Worm (Caenorhabditis elegans) whole organism, mixed stage, embryonic: ENCODE results near the gene H05C05.1.

Experiments
- M03D4.4 ChIP-seq: sonication (generic microtip); optimal IDR thresholded peaks from 2 replicates; lab custom pipeline; 2017; ENCODE audit warnings: mild to moderate bottlenecking, missing genetic modification characterization, missing compliant biosample characterization
- bed-3 ChIP-seq: fragments of 200-800 bp; sonication (Bioruptor generic); optimal IDR thresholded peaks from 3 replicates; lab custom pipeline; 2018; ENCODE audit warnings: mild to moderate bottlenecking, missing genetic modification characterization, moderate library complexity, missing compliant biosample characterization
- blmp-1 ChIP-seq: fragments of 150-350 bp; optimal IDR thresholded peaks from 2 replicates; lab custom pipeline; 2014; ENCODE audit warnings: missing biosample characterization, missing genetic modification characterization
- ceh-39 ChIP-seq: fragments of 150-350 bp; optimal IDR thresholded peaks from 2 replicates; lab custom pipeline; 2014; ENCODE audit warnings: missing biosample characterization, missing genetic modification characterization
- ceh-43 ChIP-seq: fragments of 200-800 bp; sonication (Bioruptor generic); optimal IDR thresholded peaks from 2 replicates; lab custom pipeline; 2018; ENCODE audit warnings: mild to moderate bottlenecking, missing genetic modification characterization, moderate library complexity, missing compliant biosample characterization
- ces-1 ChIP-seq: fragments of 150-350 bp; optimal IDR thresholded peaks from 2 replicates; lab custom pipeline; 2014; ENCODE audit warnings: missing biosample characterization, missing genetic modification reagents, missing genetic modification characterization
- cnd-1 ChIP-seq: fragments of 200-800 bp; sonication (Bioruptor generic); optimal IDR thresholded peaks from 2 replicates; lab custom pipeline; 2018; ENCODE audit warnings: mild to moderate bottlenecking, missing genetic modification characterization, missing compliant biosample characterization
- drap-1 ChIP-seq: fragments of 200-800 bp; sonication (Bioruptor generic); optimal IDR thresholded peaks from 3 replicates; lab custom pipeline; 2018; ENCODE audit warnings: mild to moderate bottlenecking, missing genetic modification characterization, missing compliant biosample characterization
- elt-1 ChIP-seq: sonication (generic microtip); optimal IDR thresholded peaks from 2 replicates; lab custom pipeline; 2017; ENCODE audit warnings: missing genetic modification characterization, mild to moderate bottlenecking, missing compliant biosample characterization, antibody characterized with exemption, moderate library complexity, borderline replicate concordance; ENCODE audit not compliant: insufficient read depth
- elt-3 ChIP-seq: fragments of 150-350 bp; optimal IDR thresholded peaks from 2 replicates; lab custom pipeline; 2014; ENCODE audit warnings: missing biosample characterization, missing genetic modification characterization
- flh-1 ChIP-seq: fragments of 200-800 bp; sonication (Bioruptor generic); optimal IDR thresholded peaks from 2 replicates; lab custom pipeline; 2018; ENCODE audit warnings: mild to moderate bottlenecking, missing genetic modification characterization, moderate library complexity, missing compliant biosample characterization
- ham-2 ChIP-seq: fragments of 200-800 bp; sonication (Bioruptor generic); optimal IDR thresholded peaks from 2 replicates; lab custom pipeline; 2018; ENCODE audit warnings: mild to moderate bottlenecking, missing genetic modification characterization, missing compliant biosample characterization
- hlh-1 ChIP-seq: fragments of 150-350 bp; optimal IDR thresholded peaks from 2 replicates; lab custom pipeline; 2014; ENCODE audit warnings: missing biosample characterization, missing genetic modification reagents, missing genetic modification characterization
- lin-13 ChIP-seq: fragments of 150-350 bp; optimal IDR thresholded peaks from 2 replicates; lab custom pipeline; 2014; ENCODE audit warnings: missing biosample characterization, missing genetic modification characterization
- lin-32 ChIP-seq: fragments of 200-800 bp; sonication (Bioruptor generic); optimal IDR thresholded peaks from 2 replicates; lab custom pipeline; 2018; ENCODE audit warnings: mild to moderate bottlenecking, missing genetic modification characterization, missing compliant biosample characterization
- lsy-2 ChIP-seq: fragments of 150-350 bp; optimal IDR thresholded peaks from 2 replicates; lab custom pipeline; 2014; ENCODE audit warnings: missing biosample characterization, missing genetic modification characterization
- mab-5 ChIP-seq: fragments of 150-350 bp; optimal IDR thresholded peaks from 2 replicates; lab custom pipeline; 2014; ENCODE audit warnings: missing biosample characterization, missing genetic modification characterization
- mep-1 ChIP-seq: fragments of 150-350 bp; optimal IDR thresholded peaks from 2 replicates; lab custom pipeline; 2017; ENCODE audit warnings: missing biosample characterization, missing genetic modification reagents, missing genetic modification characterization, inconsistent platforms
- mls-2 ChIP-seq: sonication (generic microtip); optimal IDR thresholded peaks from 2 replicates; lab custom pipeline; 2016; ENCODE audit warnings: mild to moderate bottlenecking, missing genetic modification characterization, moderate library complexity, missing compliant biosample characterization
- nhr-12 ChIP-seq: fragments of 150-350 bp; optimal IDR thresholded peaks from 2 replicates; lab custom pipeline; 2014; ENCODE audit warnings: missing biosample characterization, missing genetic modification characterization
- nhr-2 ChIP-seq: fragments of 150-350 bp; optimal IDR thresholded peaks from 2 replicates; lab custom pipeline; 2014; ENCODE audit warnings: missing biosample characterization, missing genetic modification characterization
- nhr-237 ChIP-seq: fragments of 150-350 bp; optimal IDR thresholded peaks from 2 replicates; lab custom pipeline; 2014; ENCODE audit warnings: missing biosample characterization, missing genetic modification characterization
- nhr-28 ChIP-seq: fragments of 150-350 bp; optimal IDR thresholded peaks from 2 replicates; lab custom pipeline; 2014; ENCODE audit warnings: missing biosample characterization, missing genetic modification characterization
- nhr-76 ChIP-seq: sonication (generic microtip); optimal IDR thresholded peaks from 2 replicates; lab custom pipeline; 2017; ENCODE audit warnings: missing biosample characterization, missing genetic modification characterization
- sem-2 ChIP-seq: fragments of 200-800 bp; sonication (Bioruptor generic); optimal IDR thresholded peaks from 2 replicates; lab custom pipeline; 2018; ENCODE audit warnings: mild to moderate bottlenecking, missing genetic modification characterization, missing compliant biosample characterization
- snpc-4 ChIP-seq: fragments of 150-350 bp; optimal IDR thresholded peaks from 2 replicates; lab custom pipeline; 2014; ENCODE audit warnings: missing biosample characterization, missing genetic modification characterization
- sptf-1 ChIP-seq: sonication (generic microtip); optimal IDR thresholded peaks from 2 replicates; lab custom pipeline; 2017; ENCODE audit warnings: mild to moderate bottlenecking, missing genetic modification characterization, moderate library complexity, missing compliant biosample characterization
- tbx-8 ChIP-seq: fragments of 200-800 bp; sonication (Bioruptor generic); optimal IDR thresholded peaks from 2 replicates; lab custom pipeline; 2018; ENCODE audit warnings: mild to moderate bottlenecking, missing genetic modification characterization, moderate library complexity, missing compliant biosample characterization
- unc-120 ChIP-seq: sonication (generic microtip); optimal IDR thresholded peaks from 2 replicates; lab custom pipeline; 2017; ENCODE audit warnings: missing genetic modification characterization, missing compliant biosample characterization; ENCODE audit not compliant: poor library complexity, severe bottlenecking
- unc-39 ChIP-seq: fragments of 150-350 bp; optimal IDR thresholded peaks from 2 replicates; lab custom pipeline; 2014; ENCODE audit warnings: missing biosample characterization, missing genetic modification characterization
- unc-62 ChIP-seq: fragments of 150-350 bp; optimal IDR thresholded peaks from 2 replicates; lab custom pipeline; 2014; ENCODE audit warnings: missing biosample characterization, missing genetic modification reagents, missing genetic modification characterization
- zip-8 ChIP-seq: fragments of 150-350 bp; optimal IDR thresholded peaks from 2 replicates; lab custom pipeline; 2014; ENCODE audit warnings: missing biosample characterization, missing genetic modification characterization
- ztf-11 ChIP-seq: fragments of 150-350 bp; optimal IDR thresholded peaks from 2 replicates; lab custom pipeline; 2014; ENCODE audit warnings: missing biosample characterization, missing genetic modification characterization

Gene H05C05.1

ce11 chrIII:2923012-2923411, 23.9 kb upstream of the H05C05.1 start, which contains the start of gene R10F2.4:
Gene R10F2.4 (minus strand): TSS chrIII:2923112.
- TF ChIP-seq cnd-1 (tag; lab: Kevin White, UChicago): no peak
- TF ChIP-seq tbx-8 (GFP tag; lab: Kevin White, UChicago): no peak
- no peak for TF ChIP-seq ces-1 (GFP tag; lab: Kevin White, UChicago)
- no peak for TF ChIP-seq snpc-4 (tag; lab: Kevin White, UChicago)
- no peak for TF ChIP-seq elt-3 (tag; lab: Kevin White, UChicago)
- no peak for TF ChIP-seq sem-2 (GFP tag; lab: Kevin White, UChicago)
- no peak for TF ChIP-seq sptf-1 (tag; lab: Kevin White, UChicago)
- TF ChIP-seq mls-2 (tag; lab: Kevin White, UChicago): no peak
- TF ChIP-seq drap-1 (GFP tag; lab: Kevin White, UChicago): no peak
- no peak for TF ChIP-seq nhr-12 (tag; lab: Kevin White, UChicago)

ce11 chrIII:2924658-2925057, 22.3 kb upstream of the H05C05.1 start, which contains the start of gene R10F2.5:
Gene R10F2.5 (minus strand): TSS chrIII:2924758.
- TF ChIP-seq elt-3 (tag; lab: Kevin White, UChicago) (no peak), mep-1 (tag; lab: Kevin White, UChicago) (no peak), elt-1 (tag; lab: Kevin White, UChicago) (no peak), lin-32 (GFP tag; lab: Kevin White, UChicago) (no peak), ham-2 (no peak), nhr-76 (tag; lab: Kevin White, UChicago) (no peak), M03D4.4 (tag; lab: Kevin White, UChicago) (no peak), lin-13 (no peak), ceh-39 (tag; lab: Kevin White, UChicago) (no peak), mab-5 (tag; lab: Kevin White, UChicago) (no peak), unc-62 (GFP tag; lab: Kevin White, UChicago) (no peak), nhr-2 (tag; lab: Kevin White, UChicago) (no peak)

- TF ChIP-seq sem-2 (GFP tag; lab: Kevin White, UChicago): no peak
Measured at ce11 chrIII:2937780-2938179, 9.1 kb upstream of the H05C05.1 start.

- TF ChIP-seq sptf-1 (tag; lab: Kevin White, UChicago): no peak
- TF ChIP-seq mab-5 (tag; lab: Kevin White, UChicago): no peak
- no peak for TF ChIP-seq M03D4.4 (tag; lab: Kevin White, UChicago)
- no peak for TF ChIP-seq ceh-43 (GFP tag; lab: Kevin White, UChicago)
- TF ChIP-seq cnd-1 (tag; lab: Kevin White, UChicago): no peak
- TF ChIP-seq lsy-2 (tag; lab: Kevin White, UChicago): no peak
- no peak for TF ChIP-seq unc-39 (tag; lab: Kevin White, UChicago)
- no peak for TF ChIP-seq blmp-1 (tag; lab: Kevin White, UChicago)
- no peak for TF ChIP-seq bed-3 (GFP tag; lab: Kevin White, UChicago)
- no peak for TF ChIP-seq nhr-28 (tag; lab: Kevin White, UChicago)
Measured at ce11 chrIII:2941578-2941977, 5.3 kb upstream of the H05C05.1 start.

- no peak for TF ChIP-seq zip-8
- no peak for TF ChIP-seq sem-2 (GFP tag; lab: Kevin White, UChicago)
Measured at ce11 chrIII:2943995-2944394, 2.9 kb upstream of the H05C05.1 start, which contains the start of gene R10F2.6. Gene R10F2.6 (minus strand): TSS chrIII:2944095.

ce11 chrIII:2946101-2946500, 817 bp upstream of the H05C05.1 start, which contains the start of gene H05C05.4:
Gene H05C05.4 (minus strand): TSS chrIII:2946201.
- no peak for TF ChIP-seq cnd-1 (tag; lab: Kevin White, UChicago)
- TF ChIP-seq lin-32 (GFP tag; lab: Kevin White, UChicago): no peak
- no peak for TF ChIP-seq nhr-76 (tag; lab: Kevin White, UChicago)
- TF ChIP-seq ham-2: no peak
- no peak for TF ChIP-seq ztf-11 (tag; lab: Kevin White, UChicago)
- TF ChIP-seq sptf-1 (tag; lab: Kevin White, UChicago): no peak
- no peak for TF ChIP-seq lsy-2 (tag; lab: Kevin White, UChicago)
- no peak for TF ChIP-seq hlh-1
- no peak for TF ChIP-seq ceh-39 (tag; lab: Kevin White, UChicago)
- TF ChIP-seq mab-5 (tag; lab: Kevin White, UChicago): no peak
- TF ChIP-seq unc-120: no peak
- no peak for TF ChIP-seq mep-1 (tag; lab: Kevin White, UChicago)
- TF ChIP-seq tbx-8 (GFP tag; lab: Kevin White, UChicago): no peak
- no peak for TF ChIP-seq mls-2 (tag; lab: Kevin White, UChicago)
- no peak for TF ChIP-seq unc-62 (GFP tag; lab: Kevin White, UChicago)
- TF ChIP-seq zip-8: no peak
- TF ChIP-seq flh-1 (GFP tag; lab: Kevin White, UChicago): no peak
- TF ChIP-seq nhr-237 (tag; lab: Kevin White, UChicago): no peak
- no peak for TF ChIP-seq ces-1 (GFP tag; lab: Kevin White, UChicago)
